Worm (Caenorhabditis elegans) whole organism, L2 larva: ENCODE data around the gene rpoa-1.

Source experiments
- ama-1 ChIP-seq: fragments of 150-350 bp; optimal IDR thresholded peaks from 2 replicates; lab custom pipeline; 2018; ENCODE audit warnings: inconsistent platforms
- lin-39 ChIP-seq: fragments of 150-350 bp; optimal IDR thresholded peaks from 2 replicates; lab custom pipeline; 2014; ENCODE audit warnings: missing biosample characterization, missing genetic modification reagents, missing genetic modification characterization
- mdl-1 ChIP-seq, 2 experiments: fragments of 150-350 bp in 1 of 2; sonication (generic microtip) in 1 of 2; optimal IDR thresholded peaks; 2 replicates each; lab custom pipeline; 2017; ENCODE audit warnings: missing biosample characterization in 2 of 2, missing genetic modification characterization in 2 of 2
- skn-1 ChIP-seq: sonication (generic microtip); optimal IDR thresholded peaks from 2 replicates; lab custom pipeline; 2017; ENCODE audit warnings: missing biosample characterization, missing genetic modification characterization
- unc-62 ChIP-seq: fragments of 150-350 bp; optimal IDR thresholded peaks from 2 replicates; lab custom pipeline; 2014; ENCODE audit warnings: missing biosample characterization, missing genetic modification reagents, missing genetic modification characterization

- TF ChIP-seq unc-62 (GFP tag; lab: Kevin White, UChicago) (no peak), lin-39 (tag; lab: Kevin White, UChicago) (no peak), ama-1 (lab: Kevin White, UChicago) (no peak), mdl-1 (tag; optimal IDR thresholded peaks at IDR 0.05; lab: Kevin White, UChicago) (no peak), skn-1 (tag; lab: Kevin White, UChicago) (no peak)
These were observed 31.2 kb upstream of the rpoa-1 start, which contains the start of the genes Y54G9A.7 and bub-3 for ce11 chrII:13725793-13726192.
